Fruit fly (Drosophila melanogaster): ENCODE results near the gene CG1695.

The CG1695 gene

dm6 chrX:20413481-20413880 lies 20.3 kb upstream of the CG1695 start, which contains the start of gene CG15459:
Gene CG15459, minus strand, starts transcription at chrX:20413581.
- no peak for TF ChIP-seq Dfd (GFP tag; optimal IDR thresholded peaks at IDR 0.05)
- TF ChIP-seq CG15011 (GFP tag; optimal IDR thresholded peaks at IDR 0.05) = no peak
- TF ChIP-seq CG7928 (GFP tag; optimal IDR thresholded peaks at IDR 0.05) = no peak

dm6 chrX:20414099-20414498 lies 19.7 kb upstream of the CG1695 start, which contains the start of gene CG15458:
Gene CG15458, minus strand, starts transcription at chrX:20414199.
- no peak for TF ChIP-seq GATAe (GFP tag; conservative IDR thresholded peaks at IDR 0.05)
- no peak for TF ChIP-seq CG18619 (GFP tag; optimal IDR thresholded peaks at IDR 0.05)
- no peak for TF ChIP-seq Neu2 (GFP tag; optimal IDR thresholded peaks at IDR 0.05; ENCODE audit: borderline replicate concordance)
- no peak for TF ChIP-seq CG30020 (tag; optimal IDR thresholded peaks at IDR 0.05)
- TF ChIP-seq Awh (GFP tag; IDR thresholded peaks at IDR 0.05) = no peak
- no peak for TF ChIP-seq CG6791 (GFP tag; IDR thresholded peaks at IDR 0.05; ENCODE audit: partially characterized antibody)
- no peak for TF ChIP-seq gcm2 (GFP tag; optimal IDR thresholded peaks at IDR 0.05)
- no peak for TF ChIP-seq CG18262 (tag; optimal IDR thresholded peaks at IDR 0.05)
- TF ChIP-seq insv (GFP tag; optimal IDR thresholded peaks at IDR 0.05) = no peak
- no peak for TF ChIP-seq CG7271 (tag; optimal IDR thresholded peaks at IDR 0.05)
- no peak for TF ChIP-seq CG6175 (GFP tag; IDR thresholded peaks at IDR 0.05)

dm6 chrX:20415444-20415843 lies 18.3 kb upstream of the CG1695 start, which contains the start of gene Obp19a:
Gene Obp19a, plus strand, starts transcription at chrX:20415744.
- no peak for TF ChIP-seq chinmo (GFP tag; IDR thresholded peaks at IDR 0.05; ENCODE audit: partially characterized antibody)
- TF ChIP-seq CG9797 (GFP tag; optimal IDR thresholded peaks at IDR 0.05) = no peak
- no peak for TF ChIP-seq fd102C (GFP tag; optimal IDR thresholded peaks at IDR 0.05)
- TF ChIP-seq Dek (tag; optimal IDR thresholded peaks at IDR 0.05) = no peak
- no peak for TF ChIP-seq tin (GFP tag; optimal IDR thresholded peaks at IDR 0.05)
- TF ChIP-seq HmgZ (tag; optimal IDR thresholded peaks at IDR 0.05) = no peak
- no peak for TF ChIP-seq CG8290 (GFP tag; optimal IDR thresholded peaks at IDR 0.05)
- no peak for TF ChIP-seq CG8290 (tag; optimal IDR thresholded peaks at IDR 0.05)
- no peak for TF ChIP-seq Awh (GFP tag; IDR thresholded peaks at IDR 0.05)
- no peak for TF ChIP-seq ttk (GFP tag; IDR thresholded peaks at IDR 0.05)
- TF ChIP-seq CG16815 (GFP tag; optimal IDR thresholded peaks at IDR 0.05) = no peak
- TF ChIP-seq wek (GFP tag; optimal IDR thresholded peaks at IDR 0.05) = no peak
- no peak for TF ChIP-seq CG4424 (GFP tag; optimal IDR thresholded peaks at IDR 0.05)
- TF ChIP-seq CG3838 (GFP tag; optimal IDR thresholded peaks at IDR 0.05) = no peak
- TF ChIP-seq HLH54F (GFP tag; optimal IDR thresholded peaks at IDR 0.05) = no peak
- no peak for TF ChIP-seq GATAe (GFP tag; conservative IDR thresholded peaks at IDR 0.05)

dm6 chrX:20416433-20416832 lies 17.3 kb upstream of the CG1695 start, which contains the start of gene Obp19b:
Gene Obp19b, plus strand, starts transcription at chrX:20416733.
- no peak for TF ChIP-seq CG1529 (GFP tag; optimal IDR thresholded peaks at IDR 0.05)
- no peak for TF ChIP-seq CG4617 (GFP tag; optimal IDR thresholded peaks at IDR 0.05; ENCODE audit: borderline replicate concordance)
- TF ChIP-seq Myb (GFP tag; optimal IDR thresholded peaks at IDR 0.05) = no peak
- TF ChIP-seq CG9609 (GFP tag; optimal IDR thresholded peaks at IDR 0.05) = no peak
- TF ChIP-seq CG5245 (GFP tag; optimal IDR thresholded peaks at IDR 0.05) = no peak
- no peak for TF ChIP-seq ttk (GFP tag; IDR thresholded peaks at IDR 0.05)
- no peak for TF ChIP-seq CG7745 (tag; optimal IDR thresholded peaks at IDR 0.05)
- no peak for TF ChIP-seq CG8089 (GFP tag; optimal IDR thresholded peaks at IDR 0.05)
- TF ChIP-seq CG6854 (GFP tag; optimal IDR thresholded peaks at IDR 0.05) = no peak
- no peak for TF ChIP-seq pb (GFP tag; optimal IDR thresholded peaks at IDR 0.05)

All from whole organism, embryonic.